Fruit fly (Drosophila melanogaster): ENCODE results near the gene CG42245.

Gene CG42245

DNA sequence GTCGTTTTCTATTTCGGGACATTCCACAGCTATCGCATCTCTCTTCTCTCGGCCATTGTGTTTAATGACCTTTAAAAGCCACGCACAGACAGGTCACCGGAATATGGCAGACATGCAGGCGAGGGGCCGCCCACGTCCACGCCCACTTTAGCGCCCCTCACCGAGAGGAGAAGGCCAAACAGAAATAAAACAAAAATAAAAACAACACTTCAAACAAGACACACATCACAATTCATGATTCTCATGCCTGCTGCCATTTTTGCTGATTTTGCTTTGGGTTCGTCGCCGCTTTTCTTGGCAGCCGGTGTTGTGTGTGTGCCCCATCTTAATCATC lies 48.0 kb upstream of the CG42245 start:
- TF ChIP-seq Xbp1 (GFP tag; optimal IDR thresholded peaks at IDR 0.05) (no peak), bbx (GFP tag; IDR thresholded peaks at IDR 0.05; ENCODE audit: partially characterized antibody) (0 out of 2 replicates have a peak, but pooled peaks have one; percentile 20), tx (GFP tag; optimal IDR thresholded peaks at IDR 0.05) (no peak), Med (GFP tag) (peak; percentile 27), sr (GFP tag; IDR thresholded peaks at IDR 0.05) (peak; percentile 99), ftz-f1 (GFP tag; optimal IDR thresholded peaks at IDR 0.05) (peak; percentile 53), CG7963 (GFP tag; IDR thresholded peaks at IDR 0.05; ENCODE audit: partially characterized antibody) (no peak), CG12744 (GFP tag; optimal IDR thresholded peaks at IDR 0.05) (no peak), Hr78 (GFP tag; optimal IDR thresholded peaks at IDR 0.05) (peak in 1 of 2 experiments; percentile 74), maf-S (GFP tag; optimal IDR thresholded peaks at IDR 0.05) (no peak)

DNA sequence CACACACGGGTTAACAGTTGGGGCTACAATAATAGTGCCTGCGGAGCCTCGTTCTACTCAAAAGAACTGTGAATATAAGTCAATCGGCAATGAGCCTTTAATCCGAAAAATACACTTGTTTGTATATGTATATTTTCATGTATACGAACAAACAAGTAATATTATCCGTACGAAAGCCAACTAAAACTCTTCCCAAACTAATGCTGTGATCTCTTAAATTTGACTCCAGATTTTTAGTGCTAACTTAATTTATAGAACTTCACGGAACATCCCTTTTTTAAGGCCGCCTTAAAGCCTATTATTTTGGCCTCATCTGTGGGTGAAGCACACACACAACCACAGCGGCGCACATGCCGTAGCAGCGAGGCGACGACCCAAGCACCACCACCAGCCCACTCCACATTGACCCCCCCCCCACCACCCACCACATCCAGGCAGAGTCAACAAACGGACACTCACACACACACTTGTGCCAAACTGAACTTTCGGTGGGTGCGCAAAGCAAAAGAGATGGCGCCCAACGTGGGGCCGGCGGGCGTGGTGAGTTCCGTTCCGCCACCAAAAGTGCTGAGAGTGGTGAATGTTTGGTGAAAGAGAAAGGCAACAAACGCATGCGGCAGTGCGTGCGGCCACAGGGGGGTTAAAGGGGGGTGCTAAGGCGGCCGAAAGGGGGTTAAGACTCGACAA lies 47.3 kb upstream of the CG42245 start:
- TF ChIP-seq vfl (GFP tag; optimal IDR thresholded peaks at IDR 0.05): peak; percentile 32
- 0 out of 4 replicates have a peak, but pooled peaks have one; percentile 72 for TF ChIP-seq chinmo (GFP tag; IDR thresholded peaks at IDR 0.05; ENCODE audit: partially characterized antibody)
- no peak for TF ChIP-seq cad (GFP tag; optimal IDR thresholded peaks at IDR 0.05)
- peak; percentile 28 for TF ChIP-seq ems (GFP tag; optimal IDR thresholded peaks at IDR 0.05)
- peak; percentile 55 for TF ChIP-seq repo (GFP tag; optimal IDR thresholded peaks at IDR 0.05)
- 0 out of 2 replicates have a peak, but pooled peaks have one; percentile 22 for TF ChIP-seq wdn (GFP tag; IDR thresholded peaks at IDR 0.05)
- no peak for TF ChIP-seq emc (GFP tag; optimal IDR thresholded peaks at IDR 0.05)
- peak; percentile 73 to 82 for TF ChIP-seq chif (GFP tag; optimal IDR thresholded peaks at IDR 0.05)
- TF ChIP-seq CG13296 (GFP tag; optimal IDR thresholded peaks at IDR 0.05): peak; percentile 85
- peak; percentile 50 for TF ChIP-seq sqz (GFP tag; optimal IDR thresholded peaks at IDR 0.05)
- TF ChIP-seq gsb (GFP tag; IDR thresholded peaks at IDR 0.05): no peak; the same call in none of the 2 replicates
- TF ChIP-seq CG8281 (tag; optimal IDR thresholded peaks at IDR 0.05): peak; percentile 62
- TF ChIP-seq CG10274 (GFP tag; optimal IDR thresholded peaks at IDR 0.05): peak; percentile 61
- TF ChIP-seq Optix (GFP tag; IDR thresholded peaks at IDR 0.05): peak; percentile 52; the same call in 1 of the 3 replicates
- peak; percentile 88 for TF ChIP-seq PHDP (tag; optimal IDR thresholded peaks at IDR 0.05)
- peak; percentile 36 for TF ChIP-seq Atf3 (GFP tag; optimal IDR thresholded peaks at IDR 0.05)
- peak; percentile 60 for TF ChIP-seq kah (GFP tag; optimal IDR thresholded peaks at IDR 0.05)
- peak; percentile 89 for TF ChIP-seq CG15269 (tag; optimal IDR thresholded peaks at IDR 0.05)
- peak; percentile 74 for TF ChIP-seq Jarid2 (GFP tag; optimal IDR thresholded peaks at IDR 0.05)
- peak; percentile 44 for TF ChIP-seq HmgD (GFP tag; optimal IDR thresholded peaks at IDR 0.05)
- TF ChIP-seq CG34376 (GFP tag; optimal IDR thresholded peaks at IDR 0.05): peak; percentile 70
- 0 out of 2 replicates have a peak, but pooled peaks have one; percentile 42 for TF ChIP-seq Nf-YA (GFP tag; IDR thresholded peaks at IDR 0.05)
- TF ChIP-seq nerfin-2 (GFP tag; IDR thresholded peaks at IDR 0.05; ENCODE audit: partially characterized antibody): no peak
- TF ChIP-seq Atf6 (GFP tag; IDR thresholded peaks at IDR 0.05): peak; percentile 58; the same call in 1 of the 2 replicates
- peak; percentile 61 for TF ChIP-seq tx (GFP tag; optimal IDR thresholded peaks at IDR 0.05)
- TF ChIP-seq CG2129 (GFP tag; IDR thresholded peaks at IDR 0.05; ENCODE audit: partially characterized antibody): no peak
- no peak for TF ChIP-seq CG10565 (GFP tag; optimal IDR thresholded peaks at IDR 0.05)
- TF ChIP-seq CG18476 (GFP tag; optimal IDR thresholded peaks at IDR 0.05): peak; percentile 75
- peak; percentile 62 to 76 for TF ChIP-seq Pdp1 (GFP tag; optimal IDR thresholded peaks at IDR 0.05)
- no peak for TF ChIP-seq Dll (GFP tag; IDR thresholded peaks at IDR 0.05; ENCODE audit: partially characterized antibody)
- peak; percentile 85 for TF ChIP-seq CG6689 (GFP tag; IDR thresholded peaks at IDR 0.05)
- peak; percentile 85 for TF ChIP-seq CG1529 (GFP tag; optimal IDR thresholded peaks at IDR 0.05)
- peak; percentile 61 for TF ChIP-seq CG13624 (GFP tag; optimal IDR thresholded peaks at IDR 0.05)
- TF ChIP-seq CG10321 (GFP tag; IDR thresholded peaks at IDR 0.05): no peak
- TF ChIP-seq Camta (GFP tag; optimal IDR thresholded peaks at IDR 0.05): peak; percentile 79
- peak; percentile 70 for TF ChIP-seq CG9817 (tag; optimal IDR thresholded peaks at IDR 0.05)
- TF ChIP-seq CG8924 (tag; optimal IDR thresholded peaks at IDR 0.05): peak; percentile 90
- peak; percentile 44 for TF ChIP-seq Usf (GFP tag; optimal IDR thresholded peaks at IDR 0.05)
- peak; percentile 43 for TF ChIP-seq CG12155 (GFP tag; optimal IDR thresholded peaks at IDR 0.05)
